Worm (Caenorhabditis elegans) whole organism, L4/young adult: ENCODE data around the gene Y116F11B.7.

ENCODE experiments used
- W03F9.2 ChIP-seq: fragments of 150-350 bp; optimal IDR thresholded peaks from 2 replicates; lab custom pipeline; 2014; ENCODE audit warnings: missing biosample characterization, missing genetic modification characterization
- dao-5 ChIP-seq: sonication (generic microtip); optimal IDR thresholded peaks from 2 replicates; lab custom pipeline; 2016; ENCODE audit warnings: missing genotype, missing genetic modification characterization, moderate library complexity, missing compliant biosample characterization
- him-1 ChIP-seq: sonication (generic microtip); optimal IDR thresholded peaks from 2 replicates; lab custom pipeline; 2016; ENCODE audit warnings: missing genotype, missing genetic modification reagents, missing genetic modification characterization, missing compliant biosample characterization

- TF ChIP-seq dao-5 (tag; lab: Kevin White, UChicago) (no peak), W03F9.2 (no peak), him-1 (tag; lab: Kevin White, UChicago) (no peak)
Observed at ce11 chrV:19801033-19801432, 47.1 kb upstream of the Y116F11B.7 start, which contains the start of gene Y116F11B.2.
